Worm (Caenorhabditis elegans): ENCODE measurements around the gene srm-3.

srm-3 gene

ce11 chrIV:9651234-9651633 lies 2.5 kb downstream of the srm-3 start, which contains the start of gene chca-1:
TSS of gene chca-1 (plus strand) at chrIV:9651394.
- TF ChIP-seq nhr-80 (tag; optimal IDR thresholded peaks at IDR 0.05), result peak; percentile 93
- TF ChIP-seq F22D6.2 (tag; optimal IDR thresholded peaks at IDR 0.05), result no peak
- TF ChIP-seq let-607 (tag; optimal IDR thresholded peaks at IDR 0.05), result peak in 1 of 2 experiments; percentile 55

- TF ChIP-seq pbrm-1 (GFP tag; IDR thresholded peaks at IDR 0.05), result no peak
- TF ChIP-seq hrde-1 (tag; optimal IDR thresholded peaks at IDR 0.05; ENCODE audit: borderline replicate concordance), result no peak
- no peak for TF ChIP-seq F22D6.2 (tag; optimal IDR thresholded peaks at IDR 0.05)
- peak; percentile 1 for TF ChIP-seq nhr-80 (tag; optimal IDR thresholded peaks at IDR 0.05)
Measured at ce11 chrIV:9653184-9653583, 4.4 kb downstream of the srm-3 start, which contains the start of gene F58G6.3. TSS of gene F58G6.3 (plus strand) at chrIV:9653535.

ce11 chrIV:9654017-9654416 lies 5.2 kb downstream of the srm-3 start, which contains the start of gene F58G6.7:
TSS of gene F58G6.7 (plus strand) at chrIV:9654317.
- no peak for TF ChIP-seq chd-7 (tag; optimal IDR thresholded peaks at IDR 0.05)
- no peak for TF ChIP-seq mes-4 (tag; optimal IDR thresholded peaks at IDR 0.05)
- no peak for TF ChIP-seq lin-35 (GFP tag; optimal IDR thresholded peaks at IDR 0.05)
- TF ChIP-seq nhr-120 (GFP tag; IDR thresholded peaks at IDR 0.05), result no peak
- TF ChIP-seq lsy-27 (tag; optimal IDR thresholded peaks at IDR 0.05; ENCODE audit: borderline replicate concordance, insufficient read depth), result no peak

ce11 chrIV:9655556-9655955 lies 6.8 kb downstream of the srm-3 start:
- TF ChIP-seq hsf-1 (GFP tag; IDR thresholded peaks at IDR 0.05) (no peak), hmg-1.2 (GFP tag; IDR thresholded peaks at IDR 0.05) (no peak), cebp-1 (GFP tag; IDR thresholded peaks at IDR 0.05) (no peak), cebp-1 (tag; optimal IDR thresholded peaks at IDR 0.05) (no peak), B0035.1 (tag; optimal IDR thresholded peaks at IDR 0.05) (no peak), hrde-1 (tag; optimal IDR thresholded peaks at IDR 0.05; ENCODE audit: borderline replicate concordance) (no peak), F55B11.4 (tag; optimal IDR thresholded peaks at IDR 0.05; ENCODE audit: borderline replicate concordance, insufficient read depth) (no peak), attf-3 (GFP tag; conservative IDR thresholded peaks at IDR 0.05) (no peak), Y56A3A.18 (GFP tag; IDR thresholded peaks at IDR 0.05) (no peak), Y53G8AR.9 (GFP tag; conservative IDR thresholded peaks at IDR 0.05) (no peak)

ce11 chrIV:9657753-9658152 lies 9.0 kb downstream of the srm-3 start, which contains the start of gene acc-1:
TSS of gene acc-1 (plus strand) at chrIV:9658053.
- TF ChIP-seq somi-1 (GFP tag; optimal IDR thresholded peaks at IDR 0.05) (no peak), madf-6 (GFP tag; IDR thresholded peaks at IDR 0.05) (no peak), ceh-58 (GFP tag; IDR thresholded peaks at IDR 0.05) (no peak), lag-1 (GFP tag; IDR thresholded peaks at IDR 0.05) (no peak), sdz-38 (tag; optimal IDR thresholded peaks at IDR 0.05) (no peak), hrde-1 (tag; optimal IDR thresholded peaks at IDR 0.05; ENCODE audit: borderline replicate concordance) (no peak), lin-35 (GFP tag; optimal IDR thresholded peaks at IDR 0.05) (no peak), hlh-26 (GFP tag; conservative IDR thresholded peaks at IDR 0.05) (no peak), lir-1 (GFP tag; conservative IDR thresholded peaks at IDR 0.05) (no peak), ama-1 (optimal IDR thresholded peaks at IDR 0.05) (no peak), ama-1 (GFP tag; optimal IDR thresholded peaks at IDR 0.05) (no peak)

ce11 chrIV:9659999-9660398 lies 11.2 kb downstream of the srm-3 start:
- TF ChIP-seq ceh-40 (GFP tag; IDR thresholded peaks at IDR 0.05) (no peak), dpl-1 (GFP tag; optimal IDR thresholded peaks at IDR 0.05) (no peak), let-526 (GFP tag; IDR thresholded peaks at IDR 0.05) (no peak), T26A5.8 (tag; optimal IDR thresholded peaks at IDR 0.05) (no peak), tbx-9 (tag; optimal IDR thresholded peaks at IDR 0.05; ENCODE audit: borderline replicate concordance) (no peak), ekl-4 (GFP tag; IDR thresholded peaks at IDR 0.05) (no peak), F55B11.4 (tag; optimal IDR thresholded peaks at IDR 0.05; ENCODE audit: borderline replicate concordance, insufficient read depth) (no peak)

All from whole organism, young adult.